Fruit fly (Drosophila melanogaster) whole organism, adult: ENCODE results near the gene Neto.

Source experiments
- CG1620 ChIP-seq: fragments of 200-800 bp; sonication (Bioruptor generic); optimal IDR thresholded peaks from 2 replicates; lab custom pipeline; 2016; ENCODE audit warnings: missing biosample characterization, missing genetic modification characterization
- CG33017 ChIP-seq: fragments of 200-800 bp; sonication (Bioruptor generic); optimal IDR thresholded peaks from 2 replicates; lab custom pipeline; 2018; ENCODE audit warnings: missing biosample characterization, mild to moderate bottlenecking, missing genetic modification characterization, moderate library complexity
- CG5204 ChIP-seq: fragments of 200-800 bp; sonication (Bioruptor generic); optimal IDR thresholded peaks from 2 replicates; lab custom pipeline; 2016; ENCODE audit warnings: missing biosample characterization, missing genetic modification characterization
- Clk ChIP-seq: fragments of 200-800 bp; sonication (Bioruptor generic); optimal IDR thresholded peaks from 2 replicates; lab custom pipeline; 2017; ENCODE audit warnings: missing biosample characterization, missing genetic modification characterization
- bab1 ChIP-seq: fragments of 200-800 bp; sonication (Bioruptor generic); optimal IDR thresholded peaks from 3 replicates; lab custom pipeline; 2019; ENCODE audit warnings: missing biosample characterization, mild to moderate bottlenecking, missing genetic modification characterization, moderate library complexity
- tj ChIP-seq: fragments of 200-800 bp; sonication (Bioruptor generic); optimal IDR thresholded peaks from 3 replicates; lab custom pipeline; 2017; ENCODE audit warnings: missing biosample characterization, mild to moderate bottlenecking, missing genetic modification characterization, moderate library complexity
- toe ChIP-seq: fragments of 200-800 bp; sonication (Bioruptor generic); optimal IDR thresholded peaks from 2 replicates; lab custom pipeline; 2016; ENCODE audit warnings: missing biosample characterization, missing genetic modification characterization

DNA sequence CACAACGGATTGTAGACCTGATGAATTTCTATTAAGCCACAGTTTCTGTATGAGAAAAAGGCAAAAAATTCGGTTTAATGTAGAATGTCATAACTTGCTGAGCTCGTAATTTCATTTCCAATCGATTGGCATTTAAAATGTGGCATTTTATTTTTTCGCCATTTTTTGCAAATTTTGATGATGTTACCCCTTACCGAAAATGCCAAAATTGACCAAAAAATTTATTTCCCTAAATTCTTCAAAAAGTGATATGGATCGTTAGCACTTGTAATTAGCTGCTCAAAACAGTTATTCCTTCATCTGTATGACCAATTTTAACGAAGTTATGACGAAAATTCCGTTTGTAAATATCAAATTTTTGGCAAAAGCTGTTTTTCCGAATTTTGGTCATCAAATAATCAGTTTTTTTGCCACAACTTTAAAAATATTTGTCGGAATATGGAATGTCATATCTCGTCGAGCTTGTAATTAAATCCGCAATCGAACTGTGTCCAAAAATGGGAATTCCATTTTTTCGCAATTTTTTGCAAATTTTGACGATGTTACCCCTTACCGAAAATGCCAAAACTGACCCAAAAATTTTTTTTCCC lies 84.6 kb downstream of the Neto start, which contains the start of gene CG44428:
- TF ChIP-seq Clk (no peak), CG1620 (no peak), tj (GFP tag; lab: Kevin White, UChicago) (no peak), toe (no peak), CG5204 (GFP tag; lab: Kevin White, UChicago) (no peak), CG33017 (tag; lab: Kevin White, UChicago) (no peak), bab1 (GFP tag; lab: Kevin White, UChicago) (no peak)
